Fruit fly (Drosophila melanogaster): ENCODE results near the gene CG7201.
A peak's percentile ranks its signal among the peaks of the same experiment; 100 is the strongest.

CG7201 gene

dm6 chr3L:8299224-8300130 lies 4.3 kb upstream of the CG7201 start, which contains the start of the genes Arl5 and CG13671 (continued):
- TF ChIP-seq gfzf (GFP tag; optimal IDR thresholded peaks at IDR 0.05) = peak; percentile 44
- peak; percentile 86 for TF ChIP-seq Chrac-16 (GFP tag; optimal IDR thresholded peaks at IDR 0.05)
- peak; percentile 83 for TF ChIP-seq MESR4 (GFP tag; optimal IDR thresholded peaks at IDR 0.05)
- peak; percentile 43 for TF ChIP-seq CG6683 (GFP tag; optimal IDR thresholded peaks at IDR 0.05)
- peak; percentile 76 for TF ChIP-seq CG14014 (GFP tag; IDR thresholded peaks at IDR 0.05)
- TF ChIP-seq CG4360 (GFP tag; IDR thresholded peaks at IDR 0.05) = peak; percentile 85
- peak; percentile 90 for TF ChIP-seq zen (tag; optimal IDR thresholded peaks at IDR 0.05)
- TF ChIP-seq CG17829 (tag; optimal IDR thresholded peaks at IDR 0.05) = peak; percentile 79
- TF ChIP-seq sd (tag; optimal IDR thresholded peaks at IDR 0.05) = no peak
- peak; percentile 19 for TF ChIP-seq Usf (GFP tag; optimal IDR thresholded peaks at IDR 0.05)
- TF ChIP-seq crc (GFP tag; optimal IDR thresholded peaks at IDR 0.05) = no peak
- TF ChIP-seq Fer1 (GFP tag; optimal IDR thresholded peaks at IDR 0.05) = peak; percentile 38
- no peak for TF ChIP-seq Doc2 (GFP tag; IDR thresholded peaks at IDR 0.05)
- TF ChIP-seq CG6272 (GFP tag; IDR thresholded peaks at IDR 0.05) = peak; percentile 67
- no peak for TF ChIP-seq CG13894 (tag; optimal IDR thresholded peaks at IDR 0.05)
- TF ChIP-seq grn (GFP tag; optimal IDR thresholded peaks at IDR 0.05) = peak; percentile 40
- TF ChIP-seq lbe (GFP tag; optimal IDR thresholded peaks at IDR 0.05) = peak; percentile 89
- TF ChIP-seq CG12104 (GFP tag; optimal IDR thresholded peaks at IDR 0.05) = peak; percentile 39
- TF ChIP-seq mirr (GFP tag; optimal IDR thresholded peaks at IDR 0.05) = peak; percentile 27
- TF ChIP-seq Dp (GFP tag; optimal IDR thresholded peaks at IDR 0.05) = peak; percentile 44
- TF ChIP-seq CG30403 (GFP tag; optimal IDR thresholded peaks at IDR 0.05) = peak; percentile 89
- TF ChIP-seq stwl (tag; optimal IDR thresholded peaks at IDR 0.05) = peak; percentile 91
- TF ChIP-seq Lhr (GFP tag; optimal IDR thresholded peaks at IDR 0.05) = peak; percentile 58
- no peak for TF ChIP-seq nerfin-1 (tag; optimal IDR thresholded peaks at IDR 0.05)
- peak; percentile 87 for TF ChIP-seq otp (GFP tag; IDR thresholded peaks at IDR 0.05)
- no peak for TF ChIP-seq Gsc (GFP tag; IDR thresholded peaks at IDR 0.05)
- peak; percentile 66; the same call in 2 of the 3 replicates for TF ChIP-seq CG34224 (GFP tag; IDR thresholded peaks at IDR 0.05; ENCODE audit: partially characterized antibody)
- TF ChIP-seq CG8281 (tag; optimal IDR thresholded peaks at IDR 0.05) = no peak
- TF ChIP-seq lmd (GFP tag; IDR thresholded peaks at IDR 0.05) = peak; percentile 63
- TF ChIP-seq br (optimal IDR thresholded peaks at IDR 0.05) = no peak
- TF ChIP-seq Ets97D (GFP tag; optimal IDR thresholded peaks at IDR 0.05) = peak; percentile 77
- TF ChIP-seq zfh2 (GFP tag; optimal IDR thresholded peaks at IDR 0.05) = peak; percentile 80
- peak; percentile 47 for TF ChIP-seq gcm2 (GFP tag; optimal IDR thresholded peaks at IDR 0.05)
- peak; percentile 85 for TF ChIP-seq zfh1 (GFP tag; IDR thresholded peaks at IDR 0.05)
- TF ChIP-seq CG7357 (GFP tag; IDR thresholded peaks at IDR 0.05) = peak; percentile 23; the same call in 1 of the 3 replicates
- TF ChIP-seq CG15601 (tag; optimal IDR thresholded peaks at IDR 0.05) = peak; percentile 61
- peak; percentile 85 for TF ChIP-seq exex (tag; optimal IDR thresholded peaks at IDR 0.05)
- peak; percentile 60 for TF ChIP-seq CG10543 (GFP tag; optimal IDR thresholded peaks at IDR 0.05)
- peak; percentile 73 for TF ChIP-seq Ssrp (tag; optimal IDR thresholded peaks at IDR 0.05)
- no peak for TF ChIP-seq sc (optimal IDR thresholded peaks at IDR 0.05)
- peak; percentile 61 for TF ChIP-seq sc (GFP tag; optimal IDR thresholded peaks at IDR 0.05)
- TF ChIP-seq jigr1 (GFP tag; IDR thresholded peaks at IDR 0.05) = no peak
- TF ChIP-seq CG9876 (GFP tag; optimal IDR thresholded peaks at IDR 0.05) = peak; percentile 1
- peak; percentile 67 for TF ChIP-seq CG9609 (GFP tag; optimal IDR thresholded peaks at IDR 0.05)
- peak; percentile 54 for TF ChIP-seq CG1792 (GFP tag; optimal IDR thresholded peaks at IDR 0.05)
- TF ChIP-seq Hmr (GFP tag; optimal IDR thresholded peaks at IDR 0.05) = peak; percentile 75
- TF ChIP-seq dpn (GFP tag; optimal IDR thresholded peaks at IDR 0.05) = peak; percentile 66 to 89
- TF ChIP-seq lilli (GFP tag; optimal IDR thresholded peaks at IDR 0.05) = peak; percentile 85
- TF ChIP-seq CG12769 (tag; optimal IDR thresholded peaks at IDR 0.05) = peak; percentile 20

All from whole organism, embryonic.